Worm (Caenorhabditis elegans): ENCODE data around the gene catp-3.

The catp-3 gene

DNA sequence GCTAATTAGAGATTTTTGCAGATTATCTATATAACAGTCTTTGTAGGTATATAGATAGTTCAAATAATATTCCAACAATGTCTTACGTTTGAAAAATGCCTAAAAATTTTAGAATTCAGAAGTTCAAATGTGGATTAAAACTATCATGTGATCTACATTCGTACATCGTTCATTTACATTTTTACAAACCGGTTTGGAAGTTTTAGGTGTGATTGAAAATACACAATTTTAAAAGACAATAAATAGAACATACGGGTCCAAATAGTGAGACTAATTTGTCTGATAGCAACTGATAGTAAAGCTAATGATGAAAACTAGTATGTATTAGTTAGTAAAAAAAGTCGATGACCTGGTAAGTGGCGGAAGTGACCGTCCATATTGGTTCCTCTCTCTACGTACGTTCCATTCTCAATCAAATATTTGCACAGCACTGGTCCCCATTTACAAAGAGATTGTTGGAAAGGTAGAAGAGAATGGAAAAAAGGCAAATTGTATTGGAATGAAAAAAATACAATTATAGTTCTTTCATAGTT is 34.4 kb upstream of the catp-3 start:
- no peak for TF ChIP-seq somi-1 (GFP tag; optimal IDR thresholded peaks at IDR 0.05)
- TF ChIP-seq mel-28 (tag; optimal IDR thresholded peaks at IDR 0.05; ENCODE audit: borderline replicate concordance): no peak
- no peak for TF ChIP-seq ceh-58 (GFP tag; IDR thresholded peaks at IDR 0.05)
- no peak for TF ChIP-seq egrh-3 (GFP tag; IDR thresholded peaks at IDR 0.05)
- no peak for TF ChIP-seq pha-4 (tag; optimal IDR thresholded peaks at IDR 0.05)
- TF ChIP-seq D2030.7 (GFP tag; IDR thresholded peaks at IDR 0.05): no peak
- TF ChIP-seq atf-7 (tag; optimal IDR thresholded peaks at IDR 0.05): no peak
- no peak for TF ChIP-seq F37B4.10 (GFP tag; IDR thresholded peaks at IDR 0.05)
- no peak for TF ChIP-seq F57A8.1 (GFP tag; optimal IDR thresholded peaks at IDR 0.05)
- no peak for TF ChIP-seq ztf-28 (GFP tag; IDR thresholded peaks at IDR 0.05)
- TF ChIP-seq hmg-20 (GFP tag; IDR thresholded peaks at IDR 0.05): no peak
- TF ChIP-seq B0035.1 (tag; optimal IDR thresholded peaks at IDR 0.05): no peak
- TF ChIP-seq ztf-25 (GFP tag; IDR thresholded peaks at IDR 0.05): no peak
- TF ChIP-seq lin-54 (GFP tag; optimal IDR thresholded peaks at IDR 0.05): no peak
- TF ChIP-seq dpl-1 (GFP tag; optimal IDR thresholded peaks at IDR 0.05): no peak
- no peak for TF ChIP-seq madf-6 (GFP tag; IDR thresholded peaks at IDR 0.05)

DNA sequence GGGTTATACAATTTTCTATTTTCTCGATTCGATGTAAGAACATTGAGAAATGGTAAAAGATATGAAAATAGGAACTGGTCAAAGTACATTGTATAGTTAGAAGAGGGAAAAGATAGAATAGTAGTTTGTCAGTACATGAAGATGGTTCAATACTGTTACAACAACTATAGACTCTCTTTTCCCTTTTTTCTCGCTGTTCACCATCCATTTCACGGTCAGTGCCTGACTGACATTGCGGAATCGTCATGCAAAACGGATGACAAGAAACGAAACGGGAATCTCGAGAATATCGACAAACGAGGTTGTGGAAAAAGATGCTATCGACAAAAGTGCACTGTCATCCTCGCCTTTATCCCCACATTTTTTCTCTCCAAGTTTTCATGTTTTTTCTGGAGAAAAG is 32.1 kb upstream of the catp-3 start:
- no peak for TF ChIP-seq ztf-28 (GFP tag; IDR thresholded peaks at IDR 0.05)
- TF ChIP-seq hmg-20 (GFP tag; IDR thresholded peaks at IDR 0.05): no peak
- no peak for TF ChIP-seq snpc-1.1 (tag; optimal IDR thresholded peaks at IDR 0.05; ENCODE audit: insufficient read depth)
- no peak for TF ChIP-seq T26A5.8 (tag; optimal IDR thresholded peaks at IDR 0.05)
- TF ChIP-seq D2030.7 (GFP tag; IDR thresholded peaks at IDR 0.05): no peak
- TF ChIP-seq dox-1 (GFP tag; IDR thresholded peaks at IDR 0.05): no peak
- no peak for TF ChIP-seq F22D6.2 (tag; optimal IDR thresholded peaks at IDR 0.05)
- TF ChIP-seq B0035.1 (tag; optimal IDR thresholded peaks at IDR 0.05): no peak
- TF ChIP-seq ceh-27 (GFP tag; optimal IDR thresholded peaks at IDR 0.05): no peak
- TF ChIP-seq aptf-2 (GFP tag; conservative IDR thresholded peaks at IDR 0.05): no peak
- no peak for TF ChIP-seq hmg-1.2 (GFP tag; IDR thresholded peaks at IDR 0.05)

DNA sequence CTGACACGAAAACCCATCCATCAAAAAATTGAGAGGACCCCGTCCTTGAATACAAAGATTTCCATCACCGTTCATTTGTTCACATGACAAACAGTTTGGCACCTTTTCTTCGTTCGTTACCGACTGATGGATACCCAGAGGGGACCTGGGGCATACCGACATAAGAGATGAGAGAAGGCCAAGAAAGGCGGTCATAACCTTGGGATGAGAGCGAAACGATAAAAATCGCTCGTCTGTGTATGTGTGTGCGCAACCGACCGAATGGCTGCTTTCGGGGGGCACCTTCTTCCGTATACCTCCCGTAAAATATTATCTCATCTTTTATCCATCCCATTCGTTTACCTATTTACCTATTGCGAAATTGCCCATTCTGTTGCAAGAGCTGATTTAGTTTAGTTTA is 30.9 kb upstream of the catp-3 start:
- TF ChIP-seq ztf-6 (GFP tag; IDR thresholded peaks at IDR 0.05): no peak
- TF ChIP-seq madf-8 (GFP tag; conservative IDR thresholded peaks at IDR 0.05): no peak
- no peak for TF ChIP-seq let-607 (tag; optimal IDR thresholded peaks at IDR 0.05)
- no peak for TF ChIP-seq ztf-22 (GFP tag; optimal IDR thresholded peaks at IDR 0.05)
- no peak for TF ChIP-seq F52B5.7 (tag; optimal IDR thresholded peaks at IDR 0.05)
- TF ChIP-seq C17E4.6 (GFP tag; IDR thresholded peaks at IDR 0.05): no peak
- TF ChIP-seq nhr-90 (tag; optimal IDR thresholded peaks at IDR 0.05): no peak

- TF ChIP-seq F10E7.11 (tag; optimal IDR thresholded peaks at IDR 0.05) (no peak), ceh-91 (GFP tag; IDR thresholded peaks at IDR 0.05) (no peak), F55B11.4 (tag; optimal IDR thresholded peaks at IDR 0.05; ENCODE audit: borderline replicate concordance, insufficient read depth) (no peak), tbp1 (GFP tag; optimal IDR thresholded peaks at IDR 0.05) (no peak), snpc-1.3 (tag; optimal IDR thresholded peaks at IDR 0.05; ENCODE audit: insufficient read depth) (no peak), egl-44 (GFP tag; IDR thresholded peaks at IDR 0.05) (no peak), Y53G8AR.9 (GFP tag; conservative IDR thresholded peaks at IDR 0.05) (no peak), nhr-90 (tag; optimal IDR thresholded peaks at IDR 0.05) (no peak)
Observed at ce11 chrV:8046706-8047105, 29.1 kb upstream of the catp-3 start, which contains the start of gene ZC513.3. ZC513.3 (plus strand) TSS chrV:8047006.
